Worm (Caenorhabditis elegans) whole organism, L4/young adult: ENCODE data around the gene C50B6.3.

Experiments used
- W03F9.2 ChIP-seq: fragments of 150-350 bp; optimal IDR thresholded peaks from 2 replicates; lab custom pipeline; 2014; ENCODE audit warnings: missing biosample characterization, missing genetic modification characterization
- dao-5 ChIP-seq: sonication (generic microtip); optimal IDR thresholded peaks from 2 replicates; lab custom pipeline; 2016; ENCODE audit warnings: missing genotype, missing genetic modification characterization, moderate library complexity, missing compliant biosample characterization
- him-1 ChIP-seq: sonication (generic microtip); optimal IDR thresholded peaks from 2 replicates; lab custom pipeline; 2016; ENCODE audit warnings: missing genotype, missing genetic modification reagents, missing genetic modification characterization, missing compliant biosample characterization

Gene C50B6.3

DNA sequence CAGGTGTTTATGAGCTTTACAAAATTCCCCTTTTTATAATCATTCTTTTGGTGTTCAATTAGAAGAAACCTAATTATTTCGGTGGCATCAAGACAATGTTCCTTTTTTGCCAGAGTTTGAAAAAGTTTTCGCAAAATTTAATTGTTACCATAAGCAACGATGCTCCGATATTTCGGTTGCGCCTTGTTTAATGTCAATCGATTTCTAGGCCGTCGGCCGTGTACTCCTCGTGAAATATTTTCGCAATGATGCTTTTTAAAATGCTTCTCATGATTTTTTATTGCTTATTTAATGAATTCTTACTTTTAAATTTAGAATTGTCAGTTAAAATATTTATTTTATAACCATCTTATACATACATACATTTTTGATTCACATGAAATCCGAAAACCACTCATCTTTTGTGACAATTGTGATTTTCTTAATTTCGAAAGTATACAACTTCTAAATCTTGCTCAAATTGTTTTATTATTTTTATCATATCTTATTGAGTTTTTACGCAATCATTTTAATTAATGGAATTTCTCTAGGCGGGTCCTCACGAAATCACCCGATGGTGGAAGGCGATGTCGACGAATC is at the start of gene C50B6.3:
TSS of gene C50B6.3 (plus strand) at position 529 of the 579 bp plus-strand sequence.
- peak; percentile 78 for TF ChIP-seq W03F9.2
- TF ChIP-seq dao-5: no peak

DNA sequence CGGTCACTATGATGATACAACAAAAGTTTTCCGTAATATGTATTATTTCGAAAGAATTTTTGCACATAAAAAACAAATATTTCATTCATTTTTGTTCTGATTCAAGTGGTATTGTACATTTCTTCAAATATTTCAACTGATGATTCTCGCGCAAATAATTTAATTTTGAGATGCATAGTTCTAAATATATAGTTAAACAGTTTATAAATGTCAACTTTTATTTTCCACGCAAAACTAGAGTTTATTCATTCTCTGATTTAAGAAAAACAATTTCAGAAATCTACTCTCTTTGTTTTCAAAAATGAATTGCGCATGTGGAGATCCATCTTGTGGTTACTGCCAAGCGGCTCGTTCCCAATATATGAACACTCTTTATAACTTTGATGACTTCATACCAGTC is 49.1 kb upstream of the C50B6.3 start, which contains the start of gene zip-5:
TSS of gene zip-5 (plus strand) at position 301 of the 400 bp plus-strand sequence.
- no peak for TF ChIP-seq him-1 (tag; lab: Kevin White, UChicago)
- no peak for TF ChIP-seq W03F9.2
- TF ChIP-seq dao-5: no peak

- TF ChIP-seq dao-5 (no peak), W03F9.2 (no peak), him-1 (tag; lab: Kevin White, UChicago) (no peak)
These were observed 47.7 kb upstream of the C50B6.3 start for ce11 chrV:13265628-13266027.

DNA sequence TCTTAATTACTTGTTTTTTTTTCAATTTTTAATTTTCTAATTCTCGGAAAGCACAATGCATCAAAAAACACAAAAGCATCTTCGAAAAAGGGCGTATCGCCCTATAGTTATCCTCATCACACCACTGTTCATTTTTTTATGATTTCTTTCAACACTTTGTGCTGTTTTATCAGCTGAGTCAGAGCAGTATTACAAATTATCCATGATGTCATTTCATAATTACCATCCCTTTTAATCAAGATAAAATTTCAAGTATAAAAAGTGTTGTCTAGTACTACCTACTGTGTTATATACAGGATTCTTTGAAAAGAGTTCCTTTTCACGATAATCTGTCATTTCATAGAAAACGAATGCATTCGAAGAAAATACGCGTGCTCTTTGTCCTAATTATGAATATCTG is 46.7 kb upstream of the C50B6.3 start:
- no peak for TF ChIP-seq W03F9.2
- no peak for TF ChIP-seq him-1 (tag; lab: Kevin White, UChicago)
- no peak for TF ChIP-seq dao-5

DNA sequence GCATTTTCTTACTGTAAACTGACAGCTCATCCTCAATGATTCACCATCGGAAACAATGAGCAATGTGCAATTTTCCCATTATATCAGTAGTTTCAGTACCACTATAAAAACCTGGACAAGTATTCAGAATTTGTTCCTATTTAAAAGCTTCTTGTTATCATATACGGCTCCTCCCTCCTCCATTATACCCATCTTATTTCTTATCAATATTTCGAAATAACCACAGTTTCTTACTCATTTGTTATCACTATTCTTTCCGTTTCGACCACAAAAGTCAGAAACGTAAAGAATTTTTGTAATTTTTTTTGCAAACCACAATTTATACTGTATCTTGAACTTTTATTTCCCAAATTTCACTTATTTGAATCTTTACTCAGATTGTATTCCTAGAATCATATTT is 45.3 kb upstream of the C50B6.3 start:
- no peak for TF ChIP-seq W03F9.2
- no peak for TF ChIP-seq him-1 (tag; lab: Kevin White, UChicago)
- no peak for TF ChIP-seq dao-5

ce11 chrV:13269228-13269630 is 44.1 kb upstream of the C50B6.3 start:
- TF ChIP-seq W03F9.2: no peak
- no peak for TF ChIP-seq him-1 (tag; lab: Kevin White, UChicago)
- no peak for TF ChIP-seq dao-5

DNA sequence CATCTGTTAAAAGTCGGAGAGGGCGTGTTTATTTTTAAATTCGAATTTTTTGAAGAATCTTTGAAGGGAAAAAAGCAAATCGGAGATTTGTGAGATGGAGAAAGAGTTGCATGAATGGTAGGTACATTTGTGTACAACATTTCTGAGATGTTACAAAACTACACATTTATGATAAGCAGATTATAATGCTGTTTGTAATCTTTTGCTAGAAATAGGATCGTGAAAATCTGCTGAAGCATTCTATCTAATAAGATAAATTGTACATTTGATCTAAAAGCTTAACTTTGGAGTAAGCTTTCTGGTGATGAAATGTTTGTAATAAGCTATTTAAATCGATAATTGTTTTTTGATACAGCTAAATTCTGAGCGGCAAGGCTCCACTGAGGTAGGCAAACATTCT is 41.1 kb upstream of the C50B6.3 start:
- no peak for TF ChIP-seq him-1 (tag; lab: Kevin White, UChicago)
- no peak for TF ChIP-seq dao-5
- no peak for TF ChIP-seq W03F9.2

DNA sequence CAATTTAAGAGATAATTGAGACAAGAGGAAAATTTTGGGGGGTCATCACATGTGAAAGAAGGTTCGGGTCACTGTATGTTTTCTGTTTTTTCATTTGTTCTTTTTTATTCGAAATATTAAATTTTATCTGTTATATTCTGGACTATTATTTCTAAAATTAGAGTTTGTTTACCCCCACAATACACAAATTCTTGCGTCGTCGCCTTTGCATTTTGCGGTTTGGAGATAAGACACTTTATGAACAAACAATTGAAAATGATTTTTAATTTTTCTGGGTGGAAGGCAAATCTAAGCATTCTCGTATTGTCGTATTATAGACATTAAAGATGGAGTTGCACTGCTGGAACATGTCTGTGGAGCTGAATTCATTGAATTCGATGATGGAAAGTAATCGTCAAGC is 40.1 kb upstream of the C50B6.3 start:
- no peak for TF ChIP-seq W03F9.2

DNA sequence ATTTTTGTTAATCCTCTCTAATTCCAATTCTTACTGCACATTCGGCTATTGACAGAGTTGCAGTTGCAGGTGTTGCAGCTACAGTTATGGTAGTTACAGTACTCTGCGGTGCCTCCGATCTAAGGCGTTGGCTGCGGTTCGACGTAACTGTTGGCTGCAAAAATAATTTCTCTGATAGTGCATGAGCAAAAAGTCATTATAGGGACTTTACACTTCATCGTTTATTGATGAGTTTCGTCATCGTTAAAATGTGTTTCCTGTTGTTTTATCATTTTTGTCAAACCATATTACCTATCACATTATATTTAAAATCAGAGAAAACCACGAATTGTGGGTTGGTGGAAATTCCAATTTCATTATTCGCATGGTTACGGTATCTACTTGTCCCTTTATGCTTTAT is 38.8 kb upstream of the C50B6.3 start:
- no peak for TF ChIP-seq dao-5
- TF ChIP-seq him-1 (tag; lab: Kevin White, UChicago): no peak
- no peak for TF ChIP-seq W03F9.2

DNA sequence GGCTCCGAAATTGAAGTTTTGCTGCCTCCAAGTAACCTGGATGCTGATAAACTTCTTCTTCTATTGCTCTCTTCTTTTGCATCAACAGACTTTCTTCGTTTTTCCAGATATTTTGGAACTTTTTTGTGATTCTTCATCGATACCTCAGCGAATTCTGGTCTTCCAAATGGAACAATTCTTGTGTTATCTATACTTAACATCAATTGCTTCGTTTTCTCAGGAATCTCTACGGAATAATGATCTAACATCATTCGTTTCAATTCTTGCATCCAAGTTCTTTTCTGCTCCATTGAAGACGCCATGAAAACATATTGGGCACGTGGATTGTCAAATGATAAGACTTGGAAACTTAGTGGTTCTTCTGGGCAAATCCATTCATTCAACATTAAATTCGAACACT is 37.4 kb upstream of the C50B6.3 start, which contains the start of gene F32F2.4:
TSS of gene F32F2.4 (plus strand) at position 301 of the 400 bp plus-strand sequence.
- TF ChIP-seq him-1 (tag; lab: Kevin White, UChicago): no peak
- no peak for TF ChIP-seq W03F9.2
- TF ChIP-seq dao-5: no peak

- TF ChIP-seq him-1 (tag; lab: Kevin White, UChicago): no peak
These were observed 33.0 kb upstream of the C50B6.3 start for ce11 chrV:13280382-13280781.

DNA sequence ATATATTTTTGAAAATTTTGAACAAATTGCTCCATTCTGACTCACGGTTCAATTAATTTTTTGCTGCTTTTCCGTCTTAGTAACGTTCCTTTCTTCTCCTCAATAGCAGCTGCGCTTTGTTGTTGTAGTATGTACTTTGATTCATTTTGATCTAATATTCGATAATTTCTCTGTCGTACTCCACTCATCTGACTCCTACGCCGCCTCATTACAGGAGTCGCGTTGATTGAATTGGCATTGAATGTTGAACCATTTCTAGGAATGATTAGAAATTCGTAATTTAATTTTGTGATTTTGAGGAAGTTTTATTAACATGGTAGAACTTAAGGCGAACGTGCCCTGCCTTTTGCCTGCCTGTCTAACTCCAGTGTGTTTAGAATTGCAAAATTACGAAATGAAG is 30.4 kb upstream of the C50B6.3 start:
- TF ChIP-seq W03F9.2: no peak

DNA sequence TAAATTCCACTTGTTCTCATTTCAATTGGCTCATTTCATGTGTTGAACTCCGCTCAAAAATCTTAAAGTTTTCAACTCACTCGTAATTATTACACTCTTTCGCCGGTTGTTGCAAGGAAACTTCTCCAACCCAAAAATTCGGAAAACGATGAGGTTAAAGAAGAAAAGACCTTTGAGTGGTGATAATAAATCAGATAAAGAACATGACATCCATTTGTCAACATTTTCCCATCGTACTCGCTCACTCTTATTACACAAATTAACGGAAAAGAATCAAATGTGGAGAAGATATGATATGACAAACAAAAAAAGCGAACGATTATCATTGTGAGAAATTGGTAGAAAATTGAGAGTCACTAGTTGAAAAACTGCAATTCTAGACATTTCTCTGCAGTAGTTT is 28.1 kb upstream of the C50B6.3 start:
- TF ChIP-seq W03F9.2 (no peak), dao-5 (no peak), him-1 (tag; lab: Kevin White, UChicago) (no peak)

ce11 chrV:13286525-13286924 is 26.8 kb upstream of the C50B6.3 start:
- no peak for TF ChIP-seq him-1 (tag; lab: Kevin White, UChicago)
- no peak for TF ChIP-seq W03F9.2
- TF ChIP-seq dao-5: no peak

- TF ChIP-seq him-1 (tag; lab: Kevin White, UChicago) (no peak), W03F9.2 (no peak), dao-5 (no peak)
These were observed 24.5 kb upstream of the C50B6.3 start for ce11 chrV:13288881-13289280.

DNA sequence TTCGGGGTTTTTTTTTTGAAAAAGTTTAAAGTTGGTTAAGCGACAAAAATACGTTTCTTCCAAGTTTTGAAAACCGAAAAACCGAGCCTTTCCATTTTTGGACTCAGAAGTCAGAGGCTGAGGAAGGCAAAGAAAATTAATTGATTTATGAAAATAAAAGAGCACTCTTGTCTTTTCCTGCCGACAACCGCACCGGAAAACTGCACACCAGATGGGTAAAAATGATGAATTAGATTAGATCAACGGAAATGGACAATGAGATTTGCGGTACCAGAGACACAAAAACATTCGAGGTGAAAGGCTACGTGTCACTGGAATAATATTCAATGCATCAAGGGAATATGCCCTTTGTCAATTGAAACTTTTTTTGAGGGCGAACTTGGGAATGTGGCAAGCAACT is 18.9 kb upstream of the C50B6.3 start:
- TF ChIP-seq him-1 (tag; lab: Kevin White, UChicago) (no peak), dao-5 (no peak), W03F9.2 (no peak)

DNA sequence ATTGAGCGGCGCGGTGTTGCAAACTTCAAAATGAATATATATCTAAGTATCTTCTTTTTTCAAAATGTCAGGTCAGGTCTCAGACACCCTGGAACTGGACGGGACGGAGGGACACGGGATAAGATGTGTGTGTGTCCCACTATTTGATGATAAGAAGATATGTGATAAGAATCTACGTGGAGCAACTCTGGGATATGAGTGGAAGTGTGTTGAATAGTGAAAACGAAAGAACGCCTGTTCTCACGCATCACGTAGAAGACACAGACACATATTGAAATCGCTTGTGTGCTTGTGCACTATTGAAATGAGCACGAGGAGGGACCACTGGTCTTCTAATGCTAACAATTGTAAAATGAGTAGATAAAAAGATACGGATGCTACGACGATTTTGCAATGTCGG is 17.5 kb upstream of the C50B6.3 start, which contains the start of gene uig-1:
TSS of gene uig-1 (minus strand) at position 120 of the 400 bp plus-strand sequence.
- TF ChIP-seq him-1 (tag; lab: Kevin White, UChicago): no peak
- TF ChIP-seq W03F9.2: no peak
- TF ChIP-seq dao-5: no peak
